Fruit fly (Drosophila melanogaster) whole organism, wandering third instar larva: ENCODE measurements around the gene CG14718.

Experiments
- Abd-B ChIP-seq: fragments of >200 bp; optimal IDR thresholded peaks from 2 replicates; lab custom pipeline; 2017; ENCODE audit warnings: missing biosample characterization, missing genetic modification characterization
- CG32264 ChIP-seq: fragments of 200-800 bp; sonication (Bioruptor generic); optimal IDR thresholded peaks from 2 replicates; lab custom pipeline; 2016; ENCODE audit warnings: missing biosample characterization, missing genetic modification characterization
- CG9705 ChIP-seq: fragments of 200-800 bp; sonication (Bioruptor generic); optimal IDR thresholded peaks from 2 replicates; lab custom pipeline; 2018; ENCODE audit warnings: missing biosample characterization, mild to moderate bottlenecking, missing genetic modification characterization
- CrebA ChIP-seq: fragments of 200-800 bp; sonication (Bioruptor generic); optimal IDR thresholded peaks from 2 replicates; lab custom pipeline; 2016; ENCODE audit warnings: missing biosample characterization, mild to moderate bottlenecking, missing genetic modification characterization, borderline replicate concordance
- Dif ChIP-seq: fragments of 200-275, 200-300 bp; sonication (Bioruptor generic); optimal IDR thresholded peaks from 2 replicates; lab custom pipeline; 2018; ENCODE audit warnings: missing biosample characterization, missing genetic modification characterization; ENCODE audit not compliant: partially characterized antibody
- GATAd ChIP-seq: sonication (Bioruptor generic); optimal IDR thresholded peaks from 2 replicates; lab custom pipeline; 2016; ENCODE audit warnings: missing biosample characterization, missing genetic modification characterization
- Hnf4 ChIP-seq: fragments of 200-800 bp; sonication (Bioruptor generic); optimal IDR thresholded peaks from 2 replicates; lab custom pipeline; 2016; ENCODE audit warnings: missing biosample characterization, mild to moderate bottlenecking, missing genetic modification characterization
- Hr78 ChIP-seq: fragments of >200 bp; optimal IDR thresholded peaks from 2 replicates; lab custom pipeline; 2017; ENCODE audit warnings: missing biosample characterization, missing genetic modification characterization
- Hr83 ChIP-seq: fragments of 200-300 bp; sonication (Bioruptor generic); optimal IDR thresholded peaks from 2 replicates; lab custom pipeline; 2016; ENCODE audit warnings: missing biosample characterization, mild to moderate bottlenecking, missing genetic modification characterization, moderate library complexity; ENCODE audit not compliant: poor library complexity, severe bottlenecking
- Jra ChIP-seq: sonication (Bioruptor generic); optimal IDR thresholded peaks from 2 replicates; lab custom pipeline; 2016; ENCODE audit warnings: missing biosample characterization, missing genetic modification characterization
- Mio ChIP-seq: sonication (Bioruptor generic); optimal IDR thresholded peaks from 2 replicates; lab custom pipeline; 2016; ENCODE audit warnings: missing biosample characterization, missing genetic modification characterization
- Myc ChIP-seq: fragments of >200 bp; optimal IDR thresholded peaks from 2 replicates; lab custom pipeline; 2017
- N ChIP-seq: fragments of >200 bp; optimal IDR thresholded peaks from 2 replicates; lab custom pipeline; 2018; ENCODE audit warnings: missing biosample characterization, missing external identifiers, missing genetic modification characterization
- OdsH ChIP-seq: fragments of 200-800 bp; sonication (Bioruptor generic); optimal IDR thresholded peaks from 2 replicates; lab custom pipeline; 2016; ENCODE audit warnings: missing biosample characterization, mild to moderate bottlenecking, missing genetic modification characterization
- Rel ChIP-seq, 2 experiments: fragments of 200-800 bp; sonication (Bioruptor generic) in 1 of 2; optimal IDR thresholded peaks; 2 replicates in 1 of 2; 3 replicates in 1 of 2; lab custom pipeline; 2016 to 2019; ENCODE audit warnings: mild to moderate bottlenecking in 2 of 2, missing biosample characterization in 2 of 2, missing genetic modification characterization in 2 of 2, moderate library complexity in 1 of 2
- Sp1 ChIP-seq: fragments of 200-800 bp; sonication (Bioruptor generic); optimal IDR thresholded peaks from 3 replicates; lab custom pipeline; 2019; ENCODE audit warnings: missing biosample characterization, mild to moderate bottlenecking, missing genetic modification characterization, moderate library complexity
- Vsx2 ChIP-seq: fragments of 200-300, 225-300 bp; sonication (Bioruptor generic); optimal IDR thresholded peaks from 2 replicates; lab custom pipeline; 2018; ENCODE audit warnings: missing biosample characterization, missing genetic modification characterization; ENCODE audit not compliant: partially characterized antibody
- br ChIP-seq: fragments of 200-800 bp; sonication (Bioruptor generic); optimal IDR thresholded peaks from 2 replicates; lab custom pipeline; 2016; ENCODE audit warnings: missing biosample characterization, missing genetic modification characterization
- dl ChIP-seq, 2 experiments: fragments of 175-275, 200-275 bp in 1 of 2; fragments of 200-275 bp in 1 of 2; sonication (Bioruptor generic); optimal IDR thresholded peaks; lab custom pipeline; 2018; ENCODE audit warnings: mild to moderate bottlenecking in 2 of 2, missing biosample characterization in 2 of 2, missing genetic modification characterization in 2 of 2, moderate library complexity in 2 of 2; ENCODE audit not compliant: partially characterized antibody in 2 of 2, insufficient read depth in 1 of 2
- dmrt93B ChIP-seq: fragments of 200-800 bp; sonication (Bioruptor generic); optimal IDR thresholded peaks from 2 replicates; lab custom pipeline; 2018; ENCODE audit warnings: missing biosample characterization, mild to moderate bottlenecking, missing genetic modification characterization
- dsf ChIP-seq: sonication (Bioruptor generic); optimal IDR thresholded peaks from 2 replicates; lab custom pipeline; 2016; ENCODE audit warnings: missing biosample characterization, missing genetic modification characterization, borderline replicate concordance
- ey ChIP-seq: fragments of 200-800 bp; sonication (Bioruptor generic); optimal IDR thresholded peaks from 2 replicates; lab custom pipeline; 2016; ENCODE audit warnings: missing biosample characterization, missing genetic modification characterization
- foxo ChIP-seq, 2 experiments: fragments of 200-800 bp; sonication (Bioruptor generic); optimal IDR thresholded peaks; 2 replicates in 1 of 2; 3 replicates in 1 of 2; lab custom pipeline; 2016 to 2017; ENCODE audit warnings: missing biosample characterization in 2 of 2, missing genetic modification characterization in 2 of 2
- fru ChIP-seq: fragments of 200-800 bp; sonication (Bioruptor generic); optimal IDR thresholded peaks from 3 replicates; lab custom pipeline; 2016; ENCODE audit warnings: missing biosample characterization, mild to moderate bottlenecking, missing genetic modification characterization
- h ChIP-seq: fragments of 200-800 bp; sonication (Bioruptor generic); optimal IDR thresholded peaks from 3 replicates; lab custom pipeline; 2016; ENCODE audit warnings: missing biosample characterization, mild to moderate bottlenecking, missing genetic modification characterization
- psq ChIP-seq: fragments of 200-800 bp; sonication (Bioruptor generic); optimal IDR thresholded peaks from 3 replicates; lab custom pipeline; 2017; ENCODE audit warnings: missing biosample characterization, mild to moderate bottlenecking, missing genetic modification characterization, moderate library complexity
- rgr ChIP-seq: fragments of 200-800 bp; sonication (Bioruptor generic); optimal IDR thresholded peaks from 3 replicates; lab custom pipeline; 2016; ENCODE audit warnings: missing biosample characterization, mild to moderate bottlenecking, missing genetic modification characterization
- sage ChIP-seq: fragments of 200-800 bp; sonication (Bioruptor generic); optimal IDR thresholded peaks from 2 replicates; lab custom pipeline; 2016; ENCODE audit warnings: missing biosample characterization, mild to moderate bottlenecking, missing genetic modification characterization
- sv ChIP-seq: fragments of 200-800 bp; sonication (Bioruptor generic); optimal IDR thresholded peaks from 3 replicates; lab custom pipeline; 2016; ENCODE audit warnings: missing biosample characterization, missing genetic modification characterization
- tai ChIP-seq: sonication (Bioruptor generic); optimal IDR thresholded peaks from 2 replicates; lab custom pipeline; 2016; ENCODE audit warnings: missing biosample characterization, missing genetic modification characterization
- usp ChIP-seq: fragments of >200 bp; optimal IDR thresholded peaks from 2 replicates; lab custom pipeline; 2017; ENCODE audit warnings: missing biosample characterization, missing genetic modification characterization
- woc ChIP-seq: sonication (Bioruptor generic); optimal IDR thresholded peaks from 2 replicates; lab custom pipeline; 2016; ENCODE audit warnings: missing biosample characterization, mild to moderate bottlenecking, missing genetic modification characterization

Gene CG14718

dm6 chr3R:11679513-11679912 lies 20.9 kb upstream of the CG14718 start, which contains the start of the genes Taf12 and Ho:
Taf12 (minus strand) TSS chr3R:11679690.
Ho (plus strand) TSS chr3R:11679743.
- TF ChIP-seq h (peak; percentile 36), Rel (GFP tag; optimal IDR thresholded peaks at IDR 0.05; lab: Kevin White, UChicago) (no peak), Rel (tag; optimal IDR thresholded peaks at IDR 0.05; lab: Kevin White, UChicago) (peak; percentile 64), Dif (no peak), Sp1 (GFP tag; lab: Kevin White, UChicago) (peak; percentile 40), CrebA (GFP tag; lab: Kevin White, UChicago) (no peak), foxo (GFP tag; optimal IDR thresholded peaks at IDR 0.05; lab: Kevin White, UChicago) (no peak), Hr78 (GFP tag; lab: Kevin White, UChicago) (no peak), Jra (GFP tag; lab: Kevin White, UChicago) (peak; percentile 46), OdsH (GFP tag; lab: Kevin White, UChicago) (peak; percentile 24), psq (GFP tag; lab: Kevin White, UChicago) (peak; percentile 23), Abd-B (GFP tag; lab: Kevin White, UChicago) (no peak), Hr83 (GFP tag; lab: Kevin White, UChicago) (peak; percentile 28), Hnf4 (GFP tag; lab: Kevin White, UChicago) (peak; percentile 44), GATAd (GFP tag; lab: Kevin White, UChicago) (no peak), rgr (GFP tag; lab: Kevin White, UChicago) (peak; percentile 29), ey (peak; percentile 0), Vsx2 (GFP tag; lab: Kevin White, UChicago) (no peak)
- TF ChIP-seq, all 38 proteins: peak for 10

- TF ChIP-seq Hr78 (GFP tag; lab: Kevin White, UChicago) (no peak), rgr (GFP tag; lab: Kevin White, UChicago) (no peak), fru (no peak), Abd-B (GFP tag; lab: Kevin White, UChicago) (no peak), dsf (GFP tag; lab: Kevin White, UChicago) (no peak), N (GFP tag; lab: Kevin White, UChicago) (no peak), Rel (GFP tag; optimal IDR thresholded peaks at IDR 0.05; lab: Kevin White, UChicago) (no peak), Rel (tag; optimal IDR thresholded peaks at IDR 0.05; lab: Kevin White, UChicago) (peak; percentile 31), Sp1 (GFP tag; lab: Kevin White, UChicago) (peak; percentile 14), Vsx2 (GFP tag; lab: Kevin White, UChicago) (no peak)
Measured at dm6 chr3R:11683675-11684074, 16.7 kb upstream of the CG14718 start.

dm6 chr3R:11684316-11684715 lies 16.1 kb upstream of the CG14718 start, which contains the start of gene CG6830:
CG6830 (minus strand) TSS chr3R:11684342.
- TF ChIP-seq Rel (GFP tag; optimal IDR thresholded peaks at IDR 0.05; lab: Kevin White, UChicago) (no peak), Rel (tag; optimal IDR thresholded peaks at IDR 0.05; lab: Kevin White, UChicago) (no peak), CG32264 (GFP tag; lab: Kevin White, UChicago) (no peak), tai (GFP tag; lab: Kevin White, UChicago) (no peak), Jra (GFP tag; lab: Kevin White, UChicago) (no peak), OdsH (GFP tag; lab: Kevin White, UChicago) (no peak), Myc (lab: Kevin White, UChicago) (no peak), Abd-B (GFP tag; lab: Kevin White, UChicago) (no peak), dmrt93B (GFP tag; lab: Kevin White, UChicago) (no peak), h (no peak), rgr (GFP tag; lab: Kevin White, UChicago) (no peak), psq (GFP tag; lab: Kevin White, UChicago) (no peak), usp (GFP tag; lab: Kevin White, UChicago) (no peak), N (GFP tag; lab: Kevin White, UChicago) (no peak), GATAd (GFP tag; lab: Kevin White, UChicago) (no peak)

- no peak for TF ChIP-seq N (GFP tag; lab: Kevin White, UChicago)
- no peak for TF ChIP-seq Rel (GFP tag; optimal IDR thresholded peaks at IDR 0.05; lab: Kevin White, UChicago)
- TF ChIP-seq Rel (tag; optimal IDR thresholded peaks at IDR 0.05; lab: Kevin White, UChicago) = no peak
- TF ChIP-seq Hnf4 (GFP tag; lab: Kevin White, UChicago) = no peak
- no peak for TF ChIP-seq CG9705 (GFP tag; lab: Kevin White, UChicago)
- TF ChIP-seq OdsH (GFP tag; lab: Kevin White, UChicago) = no peak
- no peak for TF ChIP-seq sage (GFP tag; lab: Kevin White, UChicago)
- no peak for TF ChIP-seq dl (GFP tag; optimal IDR thresholded peaks at IDR 0.05; lab: Kevin White, UChicago; ENCODE audit: insufficient read depth in 1 of 2, partially characterized antibody in 2 of 2)
- TF ChIP-seq Hr83 (GFP tag; lab: Kevin White, UChicago) = no peak
- TF ChIP-seq Vsx2 (GFP tag; lab: Kevin White, UChicago) = no peak
- no peak for TF ChIP-seq woc (GFP tag; lab: Kevin White, UChicago)
- no peak for TF ChIP-seq Sp1 (GFP tag; lab: Kevin White, UChicago)
- TF ChIP-seq sv (GFP tag; lab: Kevin White, UChicago) = no peak
- no peak for TF ChIP-seq Hr78 (GFP tag; lab: Kevin White, UChicago)
- no peak for TF ChIP-seq h
- TF ChIP-seq Mio (GFP tag; lab: Kevin White, UChicago) = no peak
- no peak for TF ChIP-seq Jra (GFP tag; lab: Kevin White, UChicago)
- TF ChIP-seq foxo (GFP tag; optimal IDR thresholded peaks at IDR 0.05; lab: Kevin White, UChicago) = no peak
- no peak for TF ChIP-seq tai (GFP tag; lab: Kevin White, UChicago)
- no peak for TF ChIP-seq br (GFP tag; lab: Kevin White, UChicago)
Measured at dm6 chr3R:11688055-11688454, 12.4 kb upstream of the CG14718 start, which contains the start of gene CG6834. CG6834 (minus strand) TSS chr3R:11688133.
